Worm (Caenorhabditis elegans) whole organism, L3 larva: ENCODE data around the gene C13G5.2.

Experiments
- ZK546.5 ChIP-seq: sonication (generic microtip); optimal IDR thresholded peaks from 2 replicates; lab custom pipeline; 2017; ENCODE audit warnings: missing biosample characterization, missing genetic modification characterization
- ama-1 ChIP-seq: fragments of 150-350 bp; optimal IDR thresholded peaks from 2 replicates; lab custom pipeline; 2018
- ceh-16 ChIP-seq: sonication (generic microtip); optimal IDR thresholded peaks from 2 replicates; lab custom pipeline; 2017; ENCODE audit warnings: missing biosample characterization, missing genetic modification characterization
- ceh-28 ChIP-seq: fragments of 150-350 bp; optimal IDR thresholded peaks from 2 replicates; lab custom pipeline; 2014; ENCODE audit warnings: missing biosample characterization, missing genetic modification reagents, missing genetic modification characterization
- ceh-9 ChIP-seq: sonication (generic microtip); optimal IDR thresholded peaks from 2 replicates; lab custom pipeline; 2018; ENCODE audit warnings: missing biosample characterization, missing genetic modification characterization
- daf-12 ChIP-seq: fragments of 150-350 bp; optimal IDR thresholded peaks from 2 replicates; lab custom pipeline; 2014; ENCODE audit warnings: missing biosample characterization, missing genetic modification reagents, missing genetic modification characterization
- egl-27 ChIP-seq: sonication (generic microtip); optimal IDR thresholded peaks from 4 replicates; lab custom pipeline; 2017; ENCODE audit warnings: missing biosample characterization, missing genetic modification reagents, missing genetic modification characterization
- elt-1 ChIP-seq: fragments of 150-350 bp; optimal IDR thresholded peaks from 2 replicates; lab custom pipeline; 2014; ENCODE audit warnings: missing biosample characterization, missing genetic modification characterization
- elt-2 ChIP-seq: sonication (generic microtip); optimal IDR thresholded peaks from 2 replicates; lab custom pipeline; 2016; ENCODE audit warnings: missing genetic modification reagents, mild to moderate bottlenecking, missing genetic modification characterization, missing compliant biosample characterization
- eor-1 ChIP-seq, 2 experiments: fragments of 150-350 bp; optimal IDR thresholded peaks; 2 replicates each; lab custom pipeline; 2014 to 2018; ENCODE audit warnings: missing biosample characterization in 2 of 2, missing genetic modification characterization in 2 of 2
- fkh-2 ChIP-seq: fragments of 150-350 bp; optimal IDR thresholded peaks from 2 replicates; lab custom pipeline; 2014; ENCODE audit warnings: missing biosample characterization, missing genetic modification reagents, missing genetic modification characterization
- hmg-11 ChIP-seq: sonication (generic microtip); optimal IDR thresholded peaks from 2 replicates; lab custom pipeline; 2016; ENCODE audit warnings: missing genetic modification characterization, missing compliant biosample characterization
- jun-1 ChIP-seq: fragments of 150-350 bp; optimal IDR thresholded peaks from 2 replicates; lab custom pipeline; 2014; ENCODE audit warnings: missing biosample characterization, missing genetic modification reagents, missing genetic modification characterization
- lin-15B ChIP-seq: fragments of 150-350 bp; optimal IDR thresholded peaks from 2 replicates; lab custom pipeline; 2014; ENCODE audit warnings: missing biosample characterization, missing genetic modification characterization
- lin-39 ChIP-seq: fragments of 150-350 bp; optimal IDR thresholded peaks from 2 replicates; lab custom pipeline; 2018; ENCODE audit warnings: missing biosample characterization, missing genetic modification reagents, missing genetic modification characterization
- lsy-12 ChIP-seq: sonication (generic microtip); optimal IDR thresholded peaks from 2 replicates; lab custom pipeline; 2016; ENCODE audit warnings: mild to moderate bottlenecking, missing genetic modification characterization, missing compliant biosample characterization
- mml-1 ChIP-seq: fragments of 150-350 bp; sonication (generic microtip); optimal IDR thresholded peaks from 3 replicates; lab custom pipeline; 2014; ENCODE audit warnings: missing biosample characterization, missing genetic modification characterization
- nfya-1 ChIP-seq: sonication (generic microtip); optimal IDR thresholded peaks from 2 replicates; lab custom pipeline; 2017; ENCODE audit warnings: missing genetic modification characterization, mild to moderate bottlenecking, missing compliant biosample characterization, antibody characterized with exemption, moderate library complexity; ENCODE audit not compliant: insufficient read depth
- nhr-11 ChIP-seq: fragments of 150-350 bp; optimal IDR thresholded peaks from 2 replicates; lab custom pipeline; 2014; ENCODE audit warnings: missing biosample characterization, missing genetic modification characterization
- nhr-23 ChIP-seq: fragments of 150-350 bp; optimal IDR thresholded peaks from 2 replicates; lab custom pipeline; 2014; ENCODE audit warnings: missing biosample characterization, missing genetic modification reagents, missing genetic modification characterization
- nhr-25 ChIP-seq: sonication (generic microtip); optimal IDR thresholded peaks from 2 replicates; lab custom pipeline; 2017; ENCODE audit warnings: missing biosample characterization, missing genetic modification characterization
- nhr-43 ChIP-seq: sonication (generic microtip); optimal IDR thresholded peaks from 2 replicates; lab custom pipeline; 2016; ENCODE audit warnings: mild to moderate bottlenecking, missing genetic modification characterization, missing compliant biosample characterization; ENCODE audit not compliant: poor library complexity, severe bottlenecking
- nhr-67 ChIP-seq: fragments of 150-350 bp; optimal IDR thresholded peaks from 2 replicates; lab custom pipeline; 2014; ENCODE audit warnings: missing biosample characterization, missing genetic modification characterization
- nhr-76 ChIP-seq: fragments of 150-350 bp; sonication (generic microtip); optimal IDR thresholded peaks from 5 replicates; lab custom pipeline; 2014; ENCODE audit warnings: missing biosample characterization, missing genetic modification characterization
- nhr-77 ChIP-seq: fragments of 150-350 bp; optimal IDR thresholded peaks from 2 replicates; lab custom pipeline; 2014; ENCODE audit warnings: missing biosample characterization, missing genetic modification characterization
- pha-4 ChIP-seq: fragments of 150-350 bp; optimal IDR thresholded peaks from 2 replicates; lab custom pipeline; 2014; ENCODE audit warnings: missing biosample characterization, missing genetic modification reagents, missing genetic modification characterization
- pqm-1 ChIP-seq: fragments of 150-350 bp; optimal IDR thresholded peaks from 2 replicates; lab custom pipeline; 2017; ENCODE audit warnings: missing biosample characterization, missing genetic modification characterization, inconsistent platforms
- skn-1 ChIP-seq: fragments of 150-350 bp; optimal IDR thresholded peaks from 2 replicates; lab custom pipeline; 2014; ENCODE audit warnings: missing biosample characterization, missing genetic modification characterization
- snpc-4 ChIP-seq: fragments of 150-350 bp; optimal IDR thresholded peaks from 2 replicates; lab custom pipeline; 2014; ENCODE audit warnings: missing biosample characterization, missing genetic modification characterization
- unc-62 ChIP-seq: fragments of 150-350 bp; sonication (generic microtip); optimal IDR thresholded peaks from 4 replicates; lab custom pipeline; 2014; ENCODE audit warnings: missing biosample characterization, missing genetic modification reagents, missing genetic modification characterization
- ztf-11 ChIP-seq: fragments of 150-350 bp; optimal IDR thresholded peaks from 2 replicates; lab custom pipeline; 2014; ENCODE audit warnings: missing biosample characterization, missing genetic modification characterization

C13G5.2 gene

ce11 chrIII:8656055-8656454, 37.8 kb upstream of the C13G5.2 start:
- TF ChIP-seq lsy-12 (tag; lab: Kevin White, UChicago): no peak
- no peak for TF ChIP-seq ZK546.5 (tag; lab: Kevin White, UChicago)
- TF ChIP-seq ama-1 (lab: Kevin White, UChicago): no peak
- TF ChIP-seq nfya-1 (tag; lab: Kevin White, UChicago): no peak
- TF ChIP-seq nhr-23 (tag; lab: Kevin White, UChicago): no peak
- no peak for TF ChIP-seq lin-39 (tag; lab: Kevin White, UChicago)
- TF ChIP-seq lin-15B (tag; lab: Kevin White, UChicago): no peak
- TF ChIP-seq ztf-11 (tag; lab: Kevin White, UChicago): no peak
- no peak for TF ChIP-seq nhr-76 (tag; lab: Kevin White, UChicago)
- TF ChIP-seq ceh-16 (tag; lab: Kevin White, UChicago): no peak
- no peak for TF ChIP-seq nhr-77 (tag; lab: Kevin White, UChicago)
- no peak for TF ChIP-seq fkh-2 (tag; lab: Kevin White, UChicago)
- TF ChIP-seq nhr-67 (tag; lab: Kevin White, UChicago): no peak
- TF ChIP-seq daf-12 (tag; lab: Kevin White, UChicago): no peak
- no peak for TF ChIP-seq snpc-4 (tag; lab: Kevin White, UChicago)
- TF ChIP-seq pqm-1 (tag; lab: Kevin White, UChicago): no peak
- TF ChIP-seq elt-1: no peak
- TF ChIP-seq unc-62: no peak
- TF ChIP-seq ceh-28 (tag; lab: Kevin White, UChicago): no peak
- TF ChIP-seq eor-1 (tag; optimal IDR thresholded peaks at IDR 0.05; lab: Kevin White, UChicago): no peak

ce11 chrIII:8655412-8655811, 37.1 kb upstream of the C13G5.2 start:
- TF ChIP-seq nhr-25 (tag; lab: Kevin White, UChicago): peak; percentile 7
- peak; percentile 71 for TF ChIP-seq mml-1 (tag; lab: Kevin White, UChicago)
- no peak for TF ChIP-seq eor-1 (tag; optimal IDR thresholded peaks at IDR 0.05; lab: Kevin White, UChicago)
- TF ChIP-seq nfya-1 (tag; lab: Kevin White, UChicago): peak; percentile 5
- TF ChIP-seq, all 47 proteins: peak for 3

- no peak for TF ChIP-seq egl-27 (tag; lab: Kevin White, UChicago)
- peak; percentile 2 for TF ChIP-seq nhr-25 (tag; lab: Kevin White, UChicago)
- TF ChIP-seq nhr-43 (tag; lab: Kevin White, UChicago): peak; percentile 49
- peak; percentile 24 for TF ChIP-seq lin-39 (tag; lab: Kevin White, UChicago)
- no peak for TF ChIP-seq skn-1 (tag; lab: Kevin White, UChicago)
Observed at ce11 chrIII:8654400-8654980, 36.2 kb upstream of the C13G5.2 start.

ce11 chrIII:8653875-8654386, 35.7 kb upstream of the C13G5.2 start, which contains the start of gene F22B7.9:
Gene F22B7.9, minus strand, starts transcription at chrIII:8653925.
- TF ChIP-seq elt-2 (tag; lab: Kevin White, UChicago): peak; percentile 50
- no peak for TF ChIP-seq skn-1 (tag; lab: Kevin White, UChicago)
- TF ChIP-seq ama-1 (lab: Kevin White, UChicago): peak; percentile 30
- no peak for TF ChIP-seq hmg-11 (tag; lab: Kevin White, UChicago)
- no peak for TF ChIP-seq ceh-28 (tag; lab: Kevin White, UChicago)
- TF ChIP-seq pqm-1 (tag; lab: Kevin White, UChicago): peak; percentile 64
- peak; percentile 18 for TF ChIP-seq nfya-1 (tag; lab: Kevin White, UChicago)
- TF ChIP-seq ceh-9: no peak
- no peak for TF ChIP-seq nhr-11 (tag; lab: Kevin White, UChicago)
- TF ChIP-seq jun-1 (tag; lab: Kevin White, UChicago): peak; percentile 50
- TF ChIP-seq pha-4 (tag; lab: Kevin White, UChicago): peak; percentile 95

ce11 chrIII:8653457-8653856, 35.2 kb upstream of the C13G5.2 start:
- TF ChIP-seq ama-1 (lab: Kevin White, UChicago) (peak; percentile 88), ceh-9 (no peak)
- TF ChIP-seq, all 47 proteins: peak for 1
